Fruit fly (Drosophila melanogaster) whole organism, embryonic: ENCODE measurements around the gene gro.
A peak's percentile ranks its signal among the peaks of the same experiment; 100 is the strongest.

Source experiments
- Asciz ChIP-seq: fragments of 200-800 bp; sonication (Bioruptor generic); optimal IDR thresholded peaks from 2 replicates; lab custom pipeline; 2017; ENCODE audit warnings: missing biosample characterization, mild to moderate bottlenecking, missing genetic modification characterization, missing genetic modification reagents
- Blimp-1 ChIP-seq: fragments of 200-800 bp; sonication (Bioruptor generic); optimal IDR thresholded peaks from 3 replicates; lab custom pipeline; 2018; ENCODE audit warnings: missing biosample characterization, missing genetic modification characterization, mild to moderate bottlenecking, moderate library complexity, missing genetic modification reagents
- CG10431 ChIP-seq: fragments of 200-800 bp; sonication (Bioruptor generic); optimal IDR thresholded peaks from 3 replicates; lab custom pipeline; 2018; ENCODE audit warnings: missing biosample characterization, mild to moderate bottlenecking, missing genetic modification characterization
- CG12155 ChIP-seq: fragments of 200-800 bp; sonication (Bioruptor generic); optimal IDR thresholded peaks from 3 replicates; lab custom pipeline; 2016; ENCODE audit warnings: missing biosample characterization, missing genetic modification characterization
- CG12299 ChIP-seq: fragments of 200-800 bp; sonication (Bioruptor generic); optimal IDR thresholded peaks from 2 replicates; lab custom pipeline; 2018; ENCODE audit warnings: missing biosample characterization, mild to moderate bottlenecking, missing genetic modification characterization
- CG13123 ChIP-seq: fragments of 200-800 bp; sonication (Bioruptor generic); optimal IDR thresholded peaks from 2 replicates; lab custom pipeline; 2016; ENCODE audit warnings: missing biosample characterization, missing genetic modification characterization
- CG13894 ChIP-seq: fragments of 200-800 bp; sonication (Bioruptor generic); optimal IDR thresholded peaks from 3 replicates; lab custom pipeline; 2018; ENCODE audit warnings: missing biosample characterization, mild to moderate bottlenecking, missing genetic modification characterization, moderate library complexity
- CG14667 ChIP-seq: fragments of 200-800 bp; sonication (Bioruptor generic); IDR thresholded peaks from 2 replicates; pipeline ENCODE4 v1.3.6; 2022; ENCODE audit warnings: missing biosample characterization, missing genetic modification characterization
- CG14710 ChIP-seq: fragments of 200-800 bp; sonication (Bioruptor generic); optimal IDR thresholded peaks from 3 replicates; lab custom pipeline; 2019; ENCODE audit warnings: missing biosample characterization, mild to moderate bottlenecking, missing genetic modification characterization, moderate library complexity
- CG1602 ChIP-seq: fragments of 200-800 bp; sonication (Bioruptor generic); optimal IDR thresholded peaks from 3 replicates; lab custom pipeline; 2016; ENCODE audit warnings: missing biosample characterization, missing genetic modification characterization
- CG17186 ChIP-seq: fragments of 200-800 bp; sonication (Bioruptor generic); optimal IDR thresholded peaks from 3 replicates; lab custom pipeline; 2017; ENCODE audit warnings: missing biosample characterization, missing genetic modification reagents, missing genetic modification characterization
- CG17612 ChIP-seq: fragments of 200-800 bp; sonication (Bioruptor generic); IDR thresholded peaks from 2 replicates; pipeline ENCODE4 v1.3.6; 2022; ENCODE audit warnings: missing biosample characterization, missing genetic modification characterization
- CG2116 ChIP-seq: fragments of 200-800 bp; sonication (Bioruptor generic); optimal IDR thresholded peaks from 3 replicates; lab custom pipeline; 2018; ENCODE audit warnings: missing biosample characterization, mild to moderate bottlenecking, missing genetic modification characterization
- CG33213 ChIP-seq: fragments of 200-800 bp; sonication (Bioruptor generic); optimal IDR thresholded peaks from 3 replicates; lab custom pipeline; 2016; ENCODE audit warnings: missing biosample characterization, missing genetic modification characterization
- CG3838 ChIP-seq: fragments of 200-800 bp; sonication (Bioruptor generic); optimal IDR thresholded peaks from 3 replicates; lab custom pipeline; 2016; ENCODE audit warnings: missing biosample characterization, missing genetic modification characterization
- CG43689 ChIP-seq: fragments of 200-800 bp; sonication (Bioruptor generic); IDR thresholded peaks from 2 replicates; pipeline ENCODE4 v1.3.6; 2022; ENCODE audit warnings: missing biosample characterization, missing genetic modification characterization
- CG4617 ChIP-seq: fragments of 200-800 bp; sonication (Bioruptor generic); optimal IDR thresholded peaks from 3 replicates; lab custom pipeline; 2016; ENCODE audit warnings: missing biosample characterization, missing genetic modification characterization, borderline replicate concordance
- CG8281 ChIP-seq: fragments of 200-800 bp; sonication (Bioruptor generic); optimal IDR thresholded peaks from 2 replicates; lab custom pipeline; 2018; ENCODE audit warnings: missing biosample characterization, mild to moderate bottlenecking, missing genetic modification characterization, moderate library complexity
- CG8290 ChIP-seq, 3 experiments: fragments of 200-800 bp; sonication (Bioruptor generic); optimal IDR thresholded peaks; 2 replicates each; lab custom pipeline; 2016 to 2019; ENCODE audit warnings: missing biosample characterization in 3 of 3, missing genetic modification characterization in 3 of 3, mild to moderate bottlenecking in 2 of 3, moderate library complexity in 1 of 3
- CG9215 ChIP-seq: fragments of 200-800 bp; sonication (Bioruptor generic); IDR thresholded peaks from 2 replicates; pipeline ENCODE4 v1.3.6; 2022; ENCODE audit warnings: missing biosample characterization, missing genetic modification characterization
- CG9797 ChIP-seq: fragments of 200-800 bp; sonication (Bioruptor generic); optimal IDR thresholded peaks from 3 replicates; lab custom pipeline; 2018; ENCODE audit warnings: missing biosample characterization, mild to moderate bottlenecking, missing genetic modification characterization
- CG9817 ChIP-seq: fragments of 200-800 bp; sonication (Bioruptor generic); optimal IDR thresholded peaks from 2 replicates; lab custom pipeline; 2018; ENCODE audit warnings: missing biosample characterization, mild to moderate bottlenecking, missing genetic modification characterization, moderate library complexity
- CrebB ChIP-seq: fragments of 200-800 bp; sonication (Bioruptor generic); optimal IDR thresholded peaks from 3 replicates; lab custom pipeline; 2018; ENCODE audit warnings: missing biosample characterization, mild to moderate bottlenecking, missing genetic modification characterization
- Dad ChIP-seq: fragments of 200-800 bp; sonication (Bioruptor generic); optimal IDR thresholded peaks from 3 replicates; lab custom pipeline; 2016; ENCODE audit warnings: missing biosample characterization, missing genetic modification characterization
- Deaf1 ChIP-seq: fragments of 200-800 bp; optimal IDR thresholded peaks from 3 replicates; lab custom pipeline; 2019; ENCODE audit warnings: missing biosample characterization, mild to moderate bottlenecking, missing genetic modification characterization, moderate library complexity
- Dfd ChIP-seq, 2 experiments: fragments of >200 bp; optimal IDR thresholded peaks; 2 replicates each; lab custom pipeline; 2017; ENCODE audit warnings: missing biosample characterization in 2 of 2, missing genetic modification characterization in 2 of 2
- Drgx ChIP-seq: fragments of 200-800 bp; sonication (Bioruptor generic); IDR thresholded peaks from 2 replicates; pipeline ENCODE4 v1.3.6; 2022; ENCODE audit warnings: missing biosample characterization, missing genetic modification characterization
- ERR ChIP-seq: fragments of 200-800 bp; sonication (Bioruptor generic); optimal IDR thresholded peaks from 2 replicates; lab custom pipeline; 2016; ENCODE audit warnings: missing biosample characterization, missing genetic modification characterization
- Gsc ChIP-seq: fragments of 200-800 bp; sonication (Bioruptor generic); IDR thresholded peaks from 2 replicates; pipeline ENCODE4 v1.3.6; 2022; ENCODE audit warnings: missing biosample characterization, missing genetic modification characterization
- Hr3 ChIP-seq: fragments of 200-800 bp; sonication (Bioruptor generic); optimal IDR thresholded peaks from 3 replicates; lab custom pipeline; 2016; ENCODE audit warnings: missing biosample characterization, missing genetic modification characterization
- Kr ChIP-seq: fragments of 200-800 bp; sonication (Bioruptor generic); optimal IDR thresholded peaks from 2 replicates; lab custom pipeline; 2017; ENCODE audit warnings: missing biosample characterization, mild to moderate bottlenecking, missing genetic modification characterization
- Mes4 ChIP-seq: fragments of 200-800 bp; sonication (Bioruptor generic); optimal IDR thresholded peaks from 2 replicates; lab custom pipeline; 2016; ENCODE audit warnings: missing biosample characterization, missing genetic modification characterization
- Oaz ChIP-seq: fragments of 200-800 bp; sonication (Bioruptor generic); IDR thresholded peaks from 2 replicates; pipeline ENCODE4 v1.3.6; 2022; ENCODE audit warnings: missing biosample characterization, missing genetic modification characterization
- PHDP ChIP-seq: fragments of 200-800 bp; sonication (Bioruptor generic); optimal IDR thresholded peaks from 3 replicates; lab custom pipeline; 2018; ENCODE audit warnings: missing biosample characterization, mild to moderate bottlenecking, missing genetic modification characterization, moderate library complexity
- Sry-β ChIP-seq: fragments of 200-800 bp; sonication (Bioruptor generic); optimal IDR thresholded peaks from 2 replicates; lab custom pipeline; 2018; ENCODE audit warnings: missing biosample characterization, mild to moderate bottlenecking, missing genetic modification characterization, moderate library complexity
- Stat92E ChIP-seq, 3 experiments: fragments of >200 bp in 2 of 3; fragments of 200-800 bp in 1 of 3; sonication (Bioruptor generic) in 1 of 3; optimal IDR thresholded peaks; 2 replicates each; lab custom pipeline; 2017 to 2019; ENCODE audit warnings: missing biosample characterization in 3 of 3, missing genetic modification characterization in 3 of 3, mild to moderate bottlenecking in 1 of 3, moderate library complexity in 1 of 3
- YL-1 ChIP-seq: fragments of 200-800 bp; sonication (Bioruptor generic); optimal IDR thresholded peaks from 3 replicates; lab custom pipeline; 2017; ENCODE audit warnings: missing biosample characterization, mild to moderate bottlenecking, missing genetic modification characterization
- ash1 ChIP-seq: fragments of 200-800 bp; sonication (Bioruptor generic); optimal IDR thresholded peaks from 2 replicates; lab custom pipeline; 2018; ENCODE audit warnings: missing biosample characterization, mild to moderate bottlenecking, missing genetic modification characterization
- chm ChIP-seq: fragments of 200-800 bp; sonication (Bioruptor generic); IDR thresholded peaks from 2 replicates; pipeline ENCODE4 v1.3.6; 2022; ENCODE audit warnings: missing biosample characterization, missing genetic modification characterization
- dimm ChIP-seq: fragments of 200-800 bp; sonication (Bioruptor generic); IDR thresholded peaks from 2 replicates; pipeline ENCODE4 v1.3.6; 2022; ENCODE audit warnings: missing biosample characterization, missing genetic modification characterization
- dm ChIP-seq: fragments of 200-800 bp; sonication (Bioruptor generic); optimal IDR thresholded peaks from 3 replicates; lab custom pipeline; 2016; ENCODE audit warnings: missing biosample characterization, missing genetic modification characterization
- eve ChIP-seq, 2 experiments: fragments of >200 bp; optimal IDR thresholded peaks; 2 replicates each; lab custom pipeline; 2017; ENCODE audit warnings: missing biosample characterization in 2 of 2, missing genetic modification characterization in 2 of 2
- eyg ChIP-seq: fragments of 200-800 bp; sonication (Bioruptor generic); optimal IDR thresholded peaks from 3 replicates; lab custom pipeline; 2016; ENCODE audit warnings: missing biosample characterization, missing genetic modification characterization
- hbn ChIP-seq: fragments of 200-800 bp; sonication (Bioruptor generic); IDR thresholded peaks from 2 replicates; pipeline ENCODE4 v1.3.6; 2022; ENCODE audit warnings: missing biosample characterization, missing genetic modification characterization; ENCODE audit not compliant: partially characterized antibody
- mam ChIP-seq: fragments of 200-800 bp; sonication (Bioruptor generic); optimal IDR thresholded peaks from 3 replicates; lab custom pipeline; 2016; ENCODE audit warnings: missing biosample characterization, missing genetic modification characterization
- sd ChIP-seq: fragments of 200-800 bp; sonication (Bioruptor generic); optimal IDR thresholded peaks from 3 replicates; lab custom pipeline; 2018; ENCODE audit warnings: missing biosample characterization, mild to moderate bottlenecking, missing genetic modification characterization, moderate library complexity
- slou ChIP-seq: fragments of 200-800 bp; sonication (Bioruptor generic); optimal IDR thresholded peaks from 3 replicates; lab custom pipeline; 2016; ENCODE audit warnings: missing biosample characterization, missing genetic modification characterization
- unc-4 ChIP-seq: fragments of 200-800 bp; sonication (Bioruptor generic); IDR thresholded peaks from 2 replicates; pipeline ENCODE4 v1.3.6; 2022; ENCODE audit warnings: missing biosample characterization, missing genetic modification characterization; ENCODE audit not compliant: partially characterized antibody
- zen ChIP-seq: fragments of 200-800 bp; sonication (Bioruptor generic); optimal IDR thresholded peaks from 3 replicates; lab custom pipeline; 2018; ENCODE audit warnings: missing biosample characterization, mild to moderate bottlenecking, missing genetic modification characterization, moderate library complexity

The gro gene

dm6 chr3R:25997068-25997714 lies 44.3 kb upstream of the gro start (continued):
- TF ChIP-seq CG9215 (GFP tag; lab: Robert Waterston, UW) (0 out of 2 replicates have a peak, but pooled peaks have one; percentile 14), CG12299 (tag; lab: Kevin White, UChicago) (peak; percentile 6), CG2116 (GFP tag; lab: Kevin White, UChicago) (peak; percentile 47), Deaf1 (tag; lab: Kevin White, UChicago) (peak; percentile 78), Mes4 (GFP tag; lab: Kevin White, UChicago) (no peak), eyg (GFP tag; lab: Kevin White, UChicago) (no peak), CG14710 (tag; lab: Kevin White, UChicago) (peak; percentile 97), zen (tag; lab: Kevin White, UChicago) (peak; percentile 96), Hr3 (GFP tag; lab: Kevin White, UChicago) (peak; percentile 77), CG4617 (GFP tag; lab: Kevin White, UChicago) (peak; percentile 18), ERR (GFP tag; lab: Kevin White, UChicago) (no peak), Drgx (GFP tag; lab: Robert Waterston, UW) (peak; percentile 56; the same call in 1 of the 2 replicates), CG43689 (no peak), slou (GFP tag; lab: Kevin White, UChicago) (peak; percentile 37), Oaz (no peak), dm (GFP tag; lab: Kevin White, UChicago) (no peak), CG12155 (GFP tag; lab: Kevin White, UChicago) (peak; percentile 51), CG8281 (tag; lab: Kevin White, UChicago) (no peak), PHDP (tag; lab: Kevin White, UChicago) (peak; percentile 77), mam (GFP tag; lab: Kevin White, UChicago) (no peak), CG8290 (GFP tag; optimal IDR thresholded peaks at IDR 0.05; lab: Kevin White, UChicago) (peak; percentile 83), CG8290 (tag; optimal IDR thresholded peaks at IDR 0.05; lab: Kevin White, UChicago) (peak in 1 of 2 experiments; percentile 47), Dfd (GFP tag; optimal IDR thresholded peaks at IDR 0.05; lab: Kevin White, UChicago) (no peak), Stat92E (GFP tag; optimal IDR thresholded peaks at IDR 0.05; lab: Kevin White, UChicago) (peak in 1 of 3 experiments; percentile 60), ash1 (no peak), CG9817 (no peak), CG3838 (GFP tag; lab: Kevin White, UChicago) (peak; percentile 37), CG13894 (no peak), YL-1 (GFP tag; lab: Kevin White, UChicago) (peak; percentile 39), CG17612 (no peak), CG10431 (GFP tag; lab: Kevin White, UChicago) (peak; percentile 82), sd (tag; lab: Kevin White, UChicago) (no peak), CG14667 (GFP tag; lab: Robert Waterston, UW) (peak; percentile 36; the same call in 1 of the 2 replicates), eve (GFP tag; optimal IDR thresholded peaks at IDR 0.05; lab: Kevin White, UChicago) (no peak), chm (GFP tag; lab: Robert Waterston, UW) (0 out of 2 replicates have a peak, but pooled peaks have one; percentile 56), CG33213 (GFP tag; lab: Kevin White, UChicago) (no peak), Blimp-1 (GFP tag; lab: Kevin White, UChicago) (peak; percentile 87), CG9797 (no peak), Gsc (peak; percentile 23; the same call in 1 of the 2 replicates), CG17186 (no peak), CG1602 (peak; percentile 85), dimm (no peak), CG13123 (GFP tag; lab: Kevin White, UChicago) (peak; percentile 68), CrebB (tag; lab: Kevin White, UChicago) (no peak), Asciz (GFP tag; lab: Kevin White, UChicago) (peak; percentile 75), Sry-β (GFP tag; lab: Kevin White, UChicago) (peak; percentile 38), Kr (peak; percentile 51), hbn (GFP tag; lab: Robert Waterston, UW) (no peak), unc-4 (GFP tag; lab: Robert Waterston, UW) (no peak), Dad (GFP tag; lab: Kevin White, UChicago) (no peak)
